Worm (Caenorhabditis elegans): ENCODE results near the gene F44E5.5.
A peak's percentile ranks its signal among the peaks of the same experiment; 100 is the strongest.

The F44E5.5 gene

DNA sequence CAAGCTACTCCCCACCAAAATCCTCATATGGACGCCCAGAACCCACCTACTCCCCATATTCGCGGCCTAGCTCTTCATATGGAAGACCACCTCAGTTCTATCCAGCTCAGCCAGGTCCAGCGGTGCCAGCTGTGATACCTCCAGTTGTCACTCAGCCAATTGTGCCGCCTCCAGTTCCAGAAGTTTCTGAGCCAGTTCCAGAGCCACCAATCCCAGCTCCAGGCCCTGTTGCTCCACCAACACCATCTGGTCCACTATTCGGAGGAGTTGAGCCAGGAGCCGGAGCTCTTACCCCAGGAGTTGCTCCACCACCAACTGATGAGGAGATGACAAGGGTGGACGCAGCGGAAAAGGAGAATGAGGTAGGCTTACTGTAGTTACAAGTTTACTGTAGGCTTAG, 37.9 kb upstream of the F44E5.5 start:
- TF ChIP-seq B0310.2 (tag; optimal IDR thresholded peaks at IDR 0.05) (no peak), tra-4 (tag; optimal IDR thresholded peaks at IDR 0.05) (no peak), ama-1 (optimal IDR thresholded peaks at IDR 0.05) (no peak), flt-1 (GFP tag; IDR thresholded peaks at IDR 0.05) (no peak), aly-1 (tag; optimal IDR thresholded peaks at IDR 0.05) (no peak), tbx-11 (GFP tag; IDR thresholded peaks at IDR 0.05) (no peak), tbx-37 (GFP tag; conservative IDR thresholded peaks at IDR 0.05) (no peak), ceh-13 (GFP tag; optimal IDR thresholded peaks at IDR 0.05) (no peak), hmg-4 (GFP tag; optimal IDR thresholded peaks at IDR 0.05) (no peak)

DNA sequence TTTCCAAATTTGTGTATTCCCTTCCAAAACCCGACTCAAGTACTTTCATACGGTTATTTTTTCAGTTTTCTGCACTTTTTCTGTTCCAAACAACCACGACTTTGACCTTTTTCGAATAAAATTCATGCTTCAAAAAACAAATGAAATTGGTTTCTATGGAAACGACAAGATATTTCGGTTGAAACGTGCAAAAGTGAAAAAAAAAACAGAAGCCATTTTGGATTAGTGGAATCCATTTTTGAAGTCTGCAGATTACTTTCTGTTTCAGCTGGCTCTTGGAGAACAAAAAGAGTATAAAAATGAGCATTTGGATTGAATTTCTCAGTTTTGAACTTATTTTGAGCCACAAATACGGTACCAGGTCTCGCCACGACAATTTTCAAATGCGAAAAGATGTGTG, 37.3 kb upstream of the F44E5.5 start:
- TF ChIP-seq ceh-13 (GFP tag; optimal IDR thresholded peaks at IDR 0.05) = no peak
- TF ChIP-seq B0310.2 (tag; optimal IDR thresholded peaks at IDR 0.05) = no peak
- TF ChIP-seq sea-1 (GFP tag; conservative IDR thresholded peaks at IDR 0.05) = no peak
- TF ChIP-seq tbx-11 (GFP tag; IDR thresholded peaks at IDR 0.05) = no peak
- no peak for TF ChIP-seq flt-1 (GFP tag; IDR thresholded peaks at IDR 0.05)
- TF ChIP-seq hnd-1 (tag; optimal IDR thresholded peaks at IDR 0.05) = no peak
- no peak for TF ChIP-seq ceh-36 (tag; optimal IDR thresholded peaks at IDR 0.05)

DNA sequence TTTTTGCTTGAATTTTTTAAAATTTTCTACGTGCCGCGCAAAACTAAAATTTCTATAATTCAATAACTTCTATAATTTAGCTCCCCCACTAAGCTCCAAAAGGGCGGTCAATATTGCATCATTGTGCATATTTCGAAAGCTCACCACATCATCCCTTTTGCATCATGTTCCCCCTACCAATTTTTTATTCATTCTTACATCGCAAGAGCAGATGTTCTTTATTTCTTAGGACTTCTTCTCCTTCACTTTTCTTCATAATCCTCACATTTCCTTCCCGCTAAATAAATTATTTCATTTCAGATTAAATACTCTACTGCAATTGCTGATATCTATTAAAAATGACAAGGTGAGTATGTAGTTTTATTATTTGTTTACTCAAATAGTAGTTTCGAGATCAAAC, 35.6 kb upstream of the F44E5.5 start, which contains the start of gene ldh-1:
TSS of gene ldh-1 (plus strand) at position 301 of the 400 bp plus-strand sequence.
- TF ChIP-seq sea-1 (GFP tag; conservative IDR thresholded peaks at IDR 0.05) (no peak), ets-7 (tag; optimal IDR thresholded peaks at IDR 0.05) (no peak), hnd-1 (tag; optimal IDR thresholded peaks at IDR 0.05) (no peak), tbx-37 (GFP tag; conservative IDR thresholded peaks at IDR 0.05) (no peak), hmbx-1 (tag; optimal IDR thresholded peaks at IDR 0.05) (no peak), pes-1 (GFP tag; IDR thresholded peaks at IDR 0.05) (no peak), F13C5.2 (tag; optimal IDR thresholded peaks at IDR 0.05) (no peak), B0310.2 (tag; optimal IDR thresholded peaks at IDR 0.05) (no peak), ama-1 (optimal IDR thresholded peaks at IDR 0.05) (no peak), ceh-36 (tag; optimal IDR thresholded peaks at IDR 0.05) (no peak), hmg-4 (GFP tag; optimal IDR thresholded peaks at IDR 0.05) (no peak), aly-1 (tag; optimal IDR thresholded peaks at IDR 0.05) (no peak), tbx-11 (GFP tag; IDR thresholded peaks at IDR 0.05) (no peak), tra-4 (tag; optimal IDR thresholded peaks at IDR 0.05) (no peak), ceh-13 (GFP tag; optimal IDR thresholded peaks at IDR 0.05) (no peak), scrt-1 (GFP tag; IDR thresholded peaks at IDR 0.05) (no peak), flt-1 (GFP tag; IDR thresholded peaks at IDR 0.05) (no peak)

DNA sequence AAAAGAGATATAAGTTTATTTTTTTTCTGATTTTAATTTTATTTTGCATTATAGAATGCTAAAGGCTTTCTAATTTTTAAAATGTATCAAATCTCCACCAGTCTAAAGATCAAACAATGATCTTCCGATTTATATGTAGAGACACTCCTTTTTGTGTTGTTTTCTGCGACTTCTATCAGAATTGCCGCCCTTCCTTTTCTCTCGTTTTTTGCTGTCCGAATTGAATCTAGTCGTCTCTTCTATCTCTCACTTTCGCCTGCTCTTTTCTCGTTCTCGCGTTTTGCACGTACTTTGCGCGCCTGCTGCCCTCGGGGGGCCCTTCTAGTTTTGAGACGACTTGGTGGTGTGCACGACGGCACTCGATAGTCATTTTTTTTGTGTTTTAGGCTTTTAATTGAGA, 35.1 kb upstream of the F44E5.5 start:
- TF ChIP-seq sea-1 (GFP tag; conservative IDR thresholded peaks at IDR 0.05) = no peak

DNA sequence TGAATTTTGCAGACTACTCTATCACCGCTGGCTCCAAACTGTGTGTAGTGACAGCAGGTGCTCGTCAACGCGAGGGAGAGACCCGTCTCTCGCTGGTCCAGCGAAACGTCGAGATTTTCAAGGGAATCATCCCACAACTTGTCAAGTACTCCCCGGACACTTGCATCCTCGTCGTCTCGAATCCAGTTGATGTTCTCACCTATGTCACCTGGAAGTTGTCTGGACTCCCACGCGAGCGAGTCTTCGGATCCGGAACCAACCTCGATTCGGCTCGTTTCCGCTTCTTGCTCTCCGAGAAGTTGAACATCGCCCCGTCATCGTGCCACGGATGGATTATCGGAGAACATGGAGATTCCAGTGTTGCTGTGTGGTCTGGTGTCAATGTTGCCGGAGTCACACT, 33.8 kb upstream of the F44E5.5 start:
- TF ChIP-seq hmg-4 (GFP tag; optimal IDR thresholded peaks at IDR 0.05) = no peak
- TF ChIP-seq B0310.2 (tag; optimal IDR thresholded peaks at IDR 0.05) = no peak
- no peak for TF ChIP-seq scrt-1 (GFP tag; IDR thresholded peaks at IDR 0.05)
- no peak for TF ChIP-seq hnd-1 (tag; optimal IDR thresholded peaks at IDR 0.05)
- TF ChIP-seq tbx-37 (GFP tag; conservative IDR thresholded peaks at IDR 0.05) = no peak
- TF ChIP-seq sea-1 (GFP tag; conservative IDR thresholded peaks at IDR 0.05) = no peak
- no peak for TF ChIP-seq flt-1 (GFP tag; IDR thresholded peaks at IDR 0.05)
- TF ChIP-seq tra-4 (tag; optimal IDR thresholded peaks at IDR 0.05) = no peak
- TF ChIP-seq hmbx-1 (tag; optimal IDR thresholded peaks at IDR 0.05) = no peak
- no peak for TF ChIP-seq aly-1 (tag; optimal IDR thresholded peaks at IDR 0.05)
- TF ChIP-seq ceh-36 (tag; optimal IDR thresholded peaks at IDR 0.05) = no peak
- TF ChIP-seq F13C5.2 (tag; optimal IDR thresholded peaks at IDR 0.05) = no peak

DNA sequence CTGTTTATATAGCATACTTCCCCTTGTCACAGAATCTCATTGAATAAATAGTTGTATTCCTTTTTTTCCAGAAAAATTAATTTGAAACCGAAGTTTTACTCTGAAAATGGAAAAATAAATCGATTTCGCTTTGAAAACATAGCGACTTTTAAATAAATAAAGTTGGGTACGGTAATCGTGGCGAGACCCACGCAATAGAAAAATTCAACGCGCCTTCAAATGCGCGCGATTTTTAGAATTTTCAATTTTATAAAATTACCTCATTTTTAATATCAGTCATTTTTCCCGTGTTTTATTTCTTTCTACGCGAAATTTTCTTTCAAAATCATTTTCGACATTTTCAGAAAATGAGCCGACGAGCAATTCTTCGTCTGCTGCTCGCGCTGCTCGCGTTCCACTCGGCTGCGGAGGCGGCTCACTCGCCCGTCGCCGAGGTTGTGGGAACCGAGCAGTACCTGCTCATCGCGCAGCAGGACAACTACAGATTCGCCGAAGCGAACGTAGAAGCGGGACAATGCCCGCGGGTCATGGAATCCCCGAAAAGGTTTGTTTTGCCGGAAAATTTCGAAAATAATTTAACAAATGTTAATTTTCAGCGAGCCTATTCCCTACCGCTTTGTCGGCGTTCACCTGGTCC, 32.9 kb upstream of the F44E5.5 start, which contains the start of gene F13D12.5:
TSS of gene F13D12.5 (plus strand) at position 345 of the 637 bp plus-strand sequence.
- TF ChIP-seq ceh-13 (GFP tag; optimal IDR thresholded peaks at IDR 0.05) (no peak), tra-4 (tag; optimal IDR thresholded peaks at IDR 0.05) (peak; percentile 1), ceh-36 (tag; optimal IDR thresholded peaks at IDR 0.05) (no peak), scrt-1 (GFP tag; IDR thresholded peaks at IDR 0.05) (no peak), hmg-4 (GFP tag; optimal IDR thresholded peaks at IDR 0.05) (no peak), flt-1 (GFP tag; IDR thresholded peaks at IDR 0.05) (no peak), F13C5.2 (tag; optimal IDR thresholded peaks at IDR 0.05) (no peak), B0310.2 (tag; optimal IDR thresholded peaks at IDR 0.05) (no peak)

DNA sequence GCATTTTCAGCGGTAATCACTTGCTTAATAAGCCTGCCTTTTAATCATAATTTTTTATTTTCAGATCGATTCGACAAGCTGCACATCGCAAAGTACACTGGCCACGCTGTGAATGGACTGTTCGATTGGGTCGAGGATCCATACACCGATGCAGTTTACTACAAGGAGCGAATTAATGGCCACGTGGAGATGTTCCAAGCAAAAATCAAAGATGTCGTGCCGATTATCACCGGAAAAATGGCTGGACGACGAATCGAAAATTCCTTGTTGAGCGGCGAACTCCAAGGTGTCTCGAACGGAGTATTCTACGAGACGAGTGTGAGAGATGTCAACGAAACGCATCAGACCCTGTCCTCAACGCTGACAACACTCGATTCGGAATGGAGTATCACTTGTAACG, 32.0 kb upstream of the F44E5.5 start:
- no peak for TF ChIP-seq hmg-4 (GFP tag; optimal IDR thresholded peaks at IDR 0.05)
- TF ChIP-seq flt-1 (GFP tag; IDR thresholded peaks at IDR 0.05) = no peak
- TF ChIP-seq aly-1 (tag; optimal IDR thresholded peaks at IDR 0.05) = no peak
- TF ChIP-seq hnd-1 (tag; optimal IDR thresholded peaks at IDR 0.05) = no peak
- TF ChIP-seq ama-1 (optimal IDR thresholded peaks at IDR 0.05) = no peak
- no peak for TF ChIP-seq ceh-36 (tag; optimal IDR thresholded peaks at IDR 0.05)
- TF ChIP-seq tbx-11 (GFP tag; IDR thresholded peaks at IDR 0.05) = no peak
- no peak for TF ChIP-seq pes-1 (GFP tag; IDR thresholded peaks at IDR 0.05)
- no peak for TF ChIP-seq F13C5.2 (tag; optimal IDR thresholded peaks at IDR 0.05)
- no peak for TF ChIP-seq ceh-13 (GFP tag; optimal IDR thresholded peaks at IDR 0.05)
- no peak for TF ChIP-seq scrt-1 (GFP tag; IDR thresholded peaks at IDR 0.05)
- no peak for TF ChIP-seq sea-1 (GFP tag; conservative IDR thresholded peaks at IDR 0.05)
- no peak for TF ChIP-seq B0310.2 (tag; optimal IDR thresholded peaks at IDR 0.05)
- TF ChIP-seq hmbx-1 (tag; optimal IDR thresholded peaks at IDR 0.05) = no peak
- TF ChIP-seq tbx-37 (GFP tag; conservative IDR thresholded peaks at IDR 0.05) = no peak
- TF ChIP-seq tra-4 (tag; optimal IDR thresholded peaks at IDR 0.05) = no peak
- TF ChIP-seq ets-7 (tag; optimal IDR thresholded peaks at IDR 0.05) = no peak

DNA sequence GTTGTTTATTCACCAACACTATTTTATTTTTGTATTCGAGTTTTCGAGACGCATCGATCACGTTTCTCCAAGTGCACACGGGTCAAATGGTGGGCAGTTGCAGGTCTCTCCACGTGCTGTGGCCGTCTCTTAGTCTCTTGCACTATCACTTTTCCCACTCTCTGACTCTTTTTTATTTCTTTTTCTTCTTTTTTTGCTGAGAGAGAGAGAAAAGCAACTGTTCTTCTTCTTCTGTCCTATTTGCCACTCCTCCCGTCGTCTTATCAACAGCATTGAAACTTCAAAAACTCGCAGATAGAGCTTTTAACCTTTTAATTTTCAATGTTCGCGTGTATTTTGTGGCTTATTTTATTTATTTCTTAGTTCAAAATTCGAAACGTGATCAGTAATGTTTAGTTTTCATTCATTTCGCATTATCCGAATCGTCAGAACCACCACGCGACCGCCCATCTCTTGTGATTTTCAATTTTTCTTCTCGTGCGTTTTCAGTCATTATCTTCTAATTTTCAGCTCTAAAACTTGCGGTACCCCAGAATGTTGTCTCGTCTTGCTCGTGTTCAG, 30.8 kb upstream of the F44E5.5 start, which contains the start of gene alh-8:
TSS of gene alh-8 (plus strand) at position 511 of the 561 bp plus-strand sequence.
- TF ChIP-seq B0310.2 (tag; optimal IDR thresholded peaks at IDR 0.05) (no peak), flt-1 (GFP tag; IDR thresholded peaks at IDR 0.05) (no peak), hmg-4 (GFP tag; optimal IDR thresholded peaks at IDR 0.05) (no peak), aly-1 (tag; optimal IDR thresholded peaks at IDR 0.05) (no peak), pes-1 (GFP tag; IDR thresholded peaks at IDR 0.05) (no peak), hmbx-1 (tag; optimal IDR thresholded peaks at IDR 0.05) (no peak), ceh-36 (tag; optimal IDR thresholded peaks at IDR 0.05) (no peak), tra-4 (tag; optimal IDR thresholded peaks at IDR 0.05) (no peak), ceh-13 (GFP tag; optimal IDR thresholded peaks at IDR 0.05) (no peak), ama-1 (optimal IDR thresholded peaks at IDR 0.05) (no peak), hnd-1 (tag; optimal IDR thresholded peaks at IDR 0.05) (no peak), ets-7 (tag; optimal IDR thresholded peaks at IDR 0.05) (no peak), scrt-1 (GFP tag; IDR thresholded peaks at IDR 0.05) (no peak), F13C5.2 (tag; optimal IDR thresholded peaks at IDR 0.05) (no peak)
